Worm (Caenorhabditis elegans) whole organism, L3 larva: Measurements from ENCODE around the gene M163.5.

Experiments
- R02D3.7 ChIP-seq: fragments of 150-350 bp; optimal IDR thresholded peaks from 2 replicates; lab custom pipeline; 2014; ENCODE audit warnings: missing biosample characterization, missing genetic modification characterization
- aly-2 ChIP-seq: fragments of 150-350 bp; optimal IDR thresholded peaks from 2 replicates; lab custom pipeline; 2014; ENCODE audit warnings: missing biosample characterization, missing genetic modification characterization
- ama-1 ChIP-seq: fragments of 150-350 bp; optimal IDR thresholded peaks from 2 replicates; lab custom pipeline; 2018
- ceh-16 ChIP-seq: sonication (generic microtip); optimal IDR thresholded peaks from 2 replicates; lab custom pipeline; 2017; ENCODE audit warnings: missing biosample characterization, missing genetic modification characterization
- ceh-28 ChIP-seq: fragments of 150-350 bp; optimal IDR thresholded peaks from 2 replicates; lab custom pipeline; 2014; ENCODE audit warnings: missing biosample characterization, missing genetic modification reagents, missing genetic modification characterization
- ceh-82 ChIP-seq: fragments of 150-350 bp; optimal IDR thresholded peaks from 2 replicates; lab custom pipeline; 2014; ENCODE audit warnings: missing biosample characterization, missing genetic modification characterization
- daf-12 ChIP-seq: fragments of 150-350 bp; optimal IDR thresholded peaks from 2 replicates; lab custom pipeline; 2014; ENCODE audit warnings: missing biosample characterization, missing genetic modification reagents, missing genetic modification characterization
- egl-27 ChIP-seq: sonication (generic microtip); optimal IDR thresholded peaks from 4 replicates; lab custom pipeline; 2017; ENCODE audit warnings: missing biosample characterization, missing genetic modification reagents, missing genetic modification characterization
- egl-5 ChIP-seq: fragments of 150-350 bp; optimal IDR thresholded peaks from 2 replicates; lab custom pipeline; 2017; ENCODE audit warnings: missing biosample characterization, missing genetic modification reagents, missing genetic modification characterization, inconsistent platforms
- elt-1 ChIP-seq: fragments of 150-350 bp; optimal IDR thresholded peaks from 2 replicates; lab custom pipeline; 2014; ENCODE audit warnings: missing biosample characterization, missing genetic modification characterization
- elt-2 ChIP-seq: sonication (generic microtip); optimal IDR thresholded peaks from 2 replicates; lab custom pipeline; 2016; ENCODE audit warnings: missing genetic modification reagents, mild to moderate bottlenecking, missing genetic modification characterization, missing compliant biosample characterization
- elt-3 ChIP-seq, 3 experiments: fragments of 150-350 bp in 1 of 3; sonication (generic microtip) in 2 of 3; optimal IDR thresholded peaks; 2 replicates in 2 of 3; 4 replicates in 1 of 3; lab custom pipeline; 2014 to 2017; ENCODE audit warnings: missing biosample characterization in 3 of 3, missing genetic modification characterization in 3 of 3
- eor-1 ChIP-seq, 2 experiments: fragments of 150-350 bp; optimal IDR thresholded peaks; 2 replicates each; lab custom pipeline; 2014 to 2018; ENCODE audit warnings: missing biosample characterization in 2 of 2, missing genetic modification characterization in 2 of 2
- lin-15B ChIP-seq: fragments of 150-350 bp; optimal IDR thresholded peaks from 2 replicates; lab custom pipeline; 2014; ENCODE audit warnings: missing biosample characterization, missing genetic modification characterization
- lsy-12 ChIP-seq: sonication (generic microtip); optimal IDR thresholded peaks from 2 replicates; lab custom pipeline; 2016; ENCODE audit warnings: mild to moderate bottlenecking, missing genetic modification characterization, missing compliant biosample characterization
- mdl-1 ChIP-seq: fragments of 150-350 bp; optimal IDR thresholded peaks from 2 replicates; lab custom pipeline; 2014; ENCODE audit warnings: missing biosample characterization, missing genetic modification characterization
- mml-1 ChIP-seq: fragments of 150-350 bp; sonication (generic microtip); optimal IDR thresholded peaks from 3 replicates; lab custom pipeline; 2014; ENCODE audit warnings: missing biosample characterization, missing genetic modification characterization
- nhr-23 ChIP-seq: fragments of 150-350 bp; optimal IDR thresholded peaks from 2 replicates; lab custom pipeline; 2014; ENCODE audit warnings: missing biosample characterization, missing genetic modification reagents, missing genetic modification characterization
- nhr-237 ChIP-seq: fragments of 150-350 bp; optimal IDR thresholded peaks from 2 replicates; lab custom pipeline; 2014; ENCODE audit warnings: missing biosample characterization, missing genetic modification characterization
- nhr-28 ChIP-seq: fragments of 150-350 bp; optimal IDR thresholded peaks from 2 replicates; lab custom pipeline; 2014; ENCODE audit warnings: missing biosample characterization, missing genetic modification characterization
- nhr-43 ChIP-seq: sonication (generic microtip); optimal IDR thresholded peaks from 2 replicates; lab custom pipeline; 2016; ENCODE audit warnings: mild to moderate bottlenecking, missing genetic modification characterization, missing compliant biosample characterization; ENCODE audit not compliant: poor library complexity, severe bottlenecking
- nhr-76 ChIP-seq: fragments of 150-350 bp; sonication (generic microtip); optimal IDR thresholded peaks from 5 replicates; lab custom pipeline; 2014; ENCODE audit warnings: missing biosample characterization, missing genetic modification characterization
- nhr-77 ChIP-seq: fragments of 150-350 bp; optimal IDR thresholded peaks from 2 replicates; lab custom pipeline; 2014; ENCODE audit warnings: missing biosample characterization, missing genetic modification characterization
- pha-4 ChIP-seq: fragments of 150-350 bp; optimal IDR thresholded peaks from 2 replicates; lab custom pipeline; 2014; ENCODE audit warnings: missing biosample characterization, missing genetic modification reagents, missing genetic modification characterization
- pqm-1 ChIP-seq: fragments of 150-350 bp; optimal IDR thresholded peaks from 2 replicates; lab custom pipeline; 2017; ENCODE audit warnings: missing biosample characterization, missing genetic modification characterization, inconsistent platforms
- sea-2 ChIP-seq: fragments of 150-350 bp; sonication (generic microtip); optimal IDR thresholded peaks from 4 replicates; lab custom pipeline; 2014; ENCODE audit warnings: missing biosample characterization, missing genetic modification reagents, missing genetic modification characterization
- skn-1 ChIP-seq: fragments of 150-350 bp; optimal IDR thresholded peaks from 2 replicates; lab custom pipeline; 2014; ENCODE audit warnings: missing biosample characterization, missing genetic modification characterization
- snpc-4 ChIP-seq: fragments of 150-350 bp; optimal IDR thresholded peaks from 2 replicates; lab custom pipeline; 2014; ENCODE audit warnings: missing biosample characterization, missing genetic modification characterization
- unc-39 ChIP-seq: sonication (generic microtip); optimal IDR thresholded peaks from 4 replicates; lab custom pipeline; 2017; ENCODE audit warnings: missing biosample characterization, missing genetic modification characterization
- unc-62 ChIP-seq: fragments of 150-350 bp; sonication (generic microtip); optimal IDR thresholded peaks from 4 replicates; lab custom pipeline; 2014; ENCODE audit warnings: missing biosample characterization, missing genetic modification reagents, missing genetic modification characterization
- zag-1 ChIP-seq: fragments of 150-350 bp; optimal IDR thresholded peaks from 2 replicates; lab custom pipeline; 2014; ENCODE audit warnings: missing biosample characterization, missing genetic modification characterization
- ztf-11 ChIP-seq: fragments of 150-350 bp; optimal IDR thresholded peaks from 2 replicates; lab custom pipeline; 2014; ENCODE audit warnings: missing biosample characterization, missing genetic modification characterization

The M163.5 gene

ce11 chrX:14442321-14442720 lies 31.5 kb upstream of the M163.5 start, which contains the start of gene F23D12.3:
Gene F23D12.3 (plus strand): TSS chrX:14442621.
- TF ChIP-seq ztf-11 (tag; lab: Kevin White, UChicago) (no peak), lsy-12 (no peak), nhr-43 (no peak), egl-27 (tag; lab: Kevin White, UChicago) (no peak), daf-12 (no peak), elt-2 (tag; lab: Kevin White, UChicago) (no peak), mml-1 (tag; lab: Kevin White, UChicago) (no peak)
- TF ChIP-seq, all 47 proteins: peak for 0

ce11 chrX:14444701-14445100 lies 29.1 kb upstream of the M163.5 start, which contains the start of gene F23D12.4:
Gene F23D12.4 (plus strand): TSS chrX:14445001.
- TF ChIP-seq pha-4 (tag; lab: Kevin White, UChicago) (no peak), ceh-82 (tag; lab: Kevin White, UChicago) (no peak), ztf-11 (tag; lab: Kevin White, UChicago) (no peak), egl-27 (tag; lab: Kevin White, UChicago) (no peak), ceh-28 (tag; lab: Kevin White, UChicago) (no peak), daf-12 (no peak), R02D3.7 (tag; lab: Kevin White, UChicago) (no peak)

- TF ChIP-seq ceh-28 (tag; lab: Kevin White, UChicago) (no peak), pha-4 (tag; lab: Kevin White, UChicago) (no peak), nhr-23 (tag; lab: Kevin White, UChicago) (no peak), ceh-82 (tag; lab: Kevin White, UChicago) (no peak), eor-1 (tag; optimal IDR thresholded peaks at IDR 0.05; lab: Kevin White, UChicago) (no peak), nhr-77 (tag; lab: Kevin White, UChicago) (no peak), lin-15B (tag; lab: Kevin White, UChicago) (no peak), mml-1 (tag; lab: Kevin White, UChicago) (no peak), sea-2 (GFP tag; lab: Kevin White, UChicago) (no peak), ztf-11 (tag; lab: Kevin White, UChicago) (no peak), nhr-28 (tag; lab: Kevin White, UChicago) (no peak), aly-2 (tag; lab: Kevin White, UChicago) (no peak), daf-12 (no peak)
Measured at ce11 chrX:14447498-14447897, 26.3 kb upstream of the M163.5 start.

ce11 chrX:14447910-14448309 lies 25.9 kb upstream of the M163.5 start, which contains the start of gene jmjd-3.2:
Gene jmjd-3.2 (plus strand): TSS chrX:14448210.
- no peak for TF ChIP-seq nhr-77 (tag; lab: Kevin White, UChicago)
- no peak for TF ChIP-seq unc-39 (tag; lab: Kevin White, UChicago)
- no peak for TF ChIP-seq pqm-1 (tag; lab: Kevin White, UChicago)
- no peak for TF ChIP-seq elt-3 (tag; optimal IDR thresholded peaks at IDR 0.05; lab: Kevin White, UChicago)
- TF ChIP-seq nhr-43, result no peak
- TF ChIP-seq egl-27 (tag; lab: Kevin White, UChicago), result no peak
- no peak for TF ChIP-seq elt-1 (tag; lab: Kevin White, UChicago)
- no peak for TF ChIP-seq mml-1 (tag; lab: Kevin White, UChicago)
- TF ChIP-seq nhr-28 (tag; lab: Kevin White, UChicago), result no peak
- TF ChIP-seq, all 47 proteins: peak for 0

ce11 chrX:14453735-14454134 lies 20.1 kb upstream of the M163.5 start, which contains the start of gene F23D12.7:
Gene F23D12.7 (minus strand): TSS chrX:14453835.
- TF ChIP-seq R02D3.7 (tag; lab: Kevin White, UChicago), result no peak

- no peak for TF ChIP-seq nhr-28 (tag; lab: Kevin White, UChicago)
- no peak for TF ChIP-seq aly-2 (tag; lab: Kevin White, UChicago)
- TF ChIP-seq mdl-1, result no peak
- no peak for TF ChIP-seq daf-12
- no peak for TF ChIP-seq egl-5 (tag; lab: Kevin White, UChicago)
- TF ChIP-seq ztf-11 (tag; lab: Kevin White, UChicago), result no peak
- TF ChIP-seq ama-1 (lab: Kevin White, UChicago), result no peak
- TF ChIP-seq nhr-237, result no peak
- no peak for TF ChIP-seq zag-1
- TF ChIP-seq unc-62 (GFP tag; lab: Kevin White, UChicago), result no peak
- TF ChIP-seq snpc-4 (tag; lab: Kevin White, UChicago), result no peak
- no peak for TF ChIP-seq mml-1 (tag; lab: Kevin White, UChicago)
- TF ChIP-seq nhr-76 (tag; lab: Kevin White, UChicago), result no peak
- TF ChIP-seq ceh-16 (tag; lab: Kevin White, UChicago), result no peak
- TF ChIP-seq egl-27 (tag; lab: Kevin White, UChicago), result no peak
- TF ChIP-seq skn-1 (tag; lab: Kevin White, UChicago), result no peak
Measured at ce11 chrX:14455419-14455818, 18.4 kb upstream of the M163.5 start, which contains the start of gene Y66C5A.1. Gene Y66C5A.1 (minus strand): TSS chrX:14455519.
